Worm (Caenorhabditis elegans) whole organism, L2 larva: Measurements from ENCODE around the gene mul-1.

Source experiments
- ama-1 ChIP-seq: fragments of 150-350 bp; optimal IDR thresholded peaks from 2 replicates; lab custom pipeline; 2018; ENCODE audit warnings: inconsistent platforms
- mdl-1 ChIP-seq, 2 experiments: fragments of 150-350 bp in 1 of 2; sonication (generic microtip) in 1 of 2; optimal IDR thresholded peaks; 2 replicates each; lab custom pipeline; 2017; ENCODE audit warnings: missing biosample characterization in 2 of 2, missing genetic modification characterization in 2 of 2
- nhr-10 ChIP-seq: sonication (generic microtip); optimal IDR thresholded peaks from 2 replicates; lab custom pipeline; 2017; ENCODE audit warnings: missing biosample characterization, missing genetic modification characterization
- nhr-11 ChIP-seq: fragments of 150-350 bp; optimal IDR thresholded peaks from 2 replicates; lab custom pipeline; 2014; ENCODE audit warnings: missing biosample characterization, missing genetic modification characterization
- snpc-4 ChIP-seq: fragments of 150-350 bp; optimal IDR thresholded peaks from 2 replicates; lab custom pipeline; 2014; ENCODE audit warnings: missing biosample characterization, missing genetic modification characterization
- ztf-11 ChIP-seq: sonication (generic microtip); optimal IDR thresholded peaks from 2 replicates; lab custom pipeline; 2017; ENCODE audit warnings: missing biosample characterization, missing genetic modification characterization
- ztf-4 ChIP-seq: fragments of 150-350 bp; optimal IDR thresholded peaks from 2 replicates; lab custom pipeline; 2014; ENCODE audit warnings: missing biosample characterization, missing genetic modification characterization

- TF ChIP-seq mdl-1 (tag; optimal IDR thresholded peaks at IDR 0.05; lab: Kevin White, UChicago) (no peak), ztf-4 (tag; lab: Kevin White, UChicago) (no peak), ama-1 (lab: Kevin White, UChicago) (no peak), nhr-11 (no peak), nhr-10 (tag; lab: Kevin White, UChicago) (no peak), snpc-4 (no peak), ztf-11 (no peak)
Measured at ce11 chrIV:4102720-4103119, 20.2 kb downstream of the mul-1 start, which contains the start of gene ubc-1.
